Fruit fly (Drosophila melanogaster) whole organism, embryonic: ENCODE data around the gene Bgb.
A peak's percentile ranks its signal among the peaks of the same experiment; 100 is the strongest.

Source experiments
- Aef1 ChIP-seq: fragments of 200-800 bp; sonication (Bioruptor generic); IDR thresholded peaks from 3 replicates; pipeline ENCODE4 v1.3.6; 2022; ENCODE audit warnings: missing biosample characterization, missing genetic modification characterization
- Atf-2 ChIP-seq: fragments of 200-800 bp; sonication (Bioruptor generic); optimal IDR thresholded peaks from 2 replicates; lab custom pipeline; 2016; ENCODE audit warnings: missing biosample characterization, missing genetic modification characterization
- CG10565 ChIP-seq: fragments of 200-800 bp; sonication (Bioruptor generic); optimal IDR thresholded peaks from 3 replicates; lab custom pipeline; 2016; ENCODE audit warnings: missing biosample characterization, mild to moderate bottlenecking, missing genetic modification characterization
- CG11456 ChIP-seq: fragments of 200-800 bp; sonication (Bioruptor generic); IDR thresholded peaks from 3 replicates; pipeline ENCODE4 v1.3.6; 2022; ENCODE audit warnings: missing biosample characterization, missing genetic modification characterization
- CG11696 ChIP-seq: fragments of 200-800 bp; sonication (Bioruptor generic); IDR thresholded peaks from 2 replicates; pipeline ENCODE4 v1.3.6; 2022; ENCODE audit warnings: missing biosample characterization, missing genetic modification characterization
- CG11723 ChIP-seq: fragments of 200-800 bp; sonication (Bioruptor generic); optimal IDR thresholded peaks from 2 replicates; lab custom pipeline; 2017; ENCODE audit warnings: missing biosample characterization, mild to moderate bottlenecking, missing genetic modification characterization
- CG12236 ChIP-seq: fragments of 200-800 bp; sonication (Bioruptor generic); optimal IDR thresholded peaks from 2 replicates; lab custom pipeline; 2016; ENCODE audit warnings: missing biosample characterization, missing genetic modification characterization
- CG1233 ChIP-seq: fragments of 200-800 bp; sonication (Bioruptor generic); optimal IDR thresholded peaks from 4 replicates; lab custom pipeline; 2018; ENCODE audit warnings: missing biosample characterization, mild to moderate bottlenecking, missing genetic modification characterization
- CG12391 ChIP-seq: fragments of 200-800 bp; sonication (Bioruptor generic); optimal IDR thresholded peaks from 3 replicates; lab custom pipeline; 2018; ENCODE audit warnings: missing biosample characterization, mild to moderate bottlenecking, missing genetic modification characterization, moderate library complexity
- CG12744 ChIP-seq: fragments of 200-800 bp; sonication (Bioruptor generic); optimal IDR thresholded peaks from 2 replicates; lab custom pipeline; 2016; ENCODE audit warnings: missing biosample characterization, missing genetic modification characterization
- CG14965 ChIP-seq: fragments of 200-800 bp; sonication (Bioruptor generic); optimal IDR thresholded peaks from 2 replicates; lab custom pipeline; 2016; ENCODE audit warnings: missing biosample characterization, missing genetic modification characterization, borderline replicate concordance
- CG16863 ChIP-seq: fragments of 200-800 bp; sonication (Bioruptor generic); optimal IDR thresholded peaks from 3 replicates; lab custom pipeline; 2016; ENCODE audit warnings: missing biosample characterization, missing genetic modification characterization
- CG17829 ChIP-seq: fragments of 200-800 bp; optimal IDR thresholded peaks from 2 replicates; lab custom pipeline; 2019; ENCODE audit warnings: missing biosample characterization, mild to moderate bottlenecking, missing genetic modification characterization, moderate library complexity
- CG17912 ChIP-seq: fragments of 200-800 bp; sonication (Bioruptor generic); optimal IDR thresholded peaks from 2 replicates; lab custom pipeline; 2018; ENCODE audit warnings: missing biosample characterization, mild to moderate bottlenecking, missing genetic modification characterization
- CG18764 ChIP-seq: fragments of 200-800 bp; sonication (Bioruptor generic); optimal IDR thresholded peaks from 3 replicates; lab custom pipeline; 2016; ENCODE audit warnings: missing biosample characterization, missing genetic modification characterization
- CG31224 ChIP-seq: fragments of 200-800 bp; sonication (Bioruptor generic); IDR thresholded peaks from 2 replicates; pipeline ENCODE4 v1.3.6; 2022; ENCODE audit warnings: missing biosample characterization, missing genetic modification characterization
- CG32772 ChIP-seq: fragments of 200-800 bp; sonication (Bioruptor generic); IDR thresholded peaks from 2 replicates; pipeline ENCODE4 v1.3.6; 2022; ENCODE audit warnings: missing biosample characterization, missing genetic modification characterization
- CG4282 ChIP-seq: fragments of 200-800 bp; sonication (Bioruptor generic); optimal IDR thresholded peaks from 2 replicates; lab custom pipeline; 2016; ENCODE audit warnings: missing biosample characterization, missing genetic modification characterization
- CG4328 ChIP-seq: fragments of 200-800 bp; sonication (Bioruptor generic); optimal IDR thresholded peaks from 3 replicates; lab custom pipeline; 2017; ENCODE audit warnings: missing biosample characterization, missing genetic modification reagents, missing genetic modification characterization
- CG5180 ChIP-seq: fragments of 200-800 bp; sonication (Bioruptor generic); optimal IDR thresholded peaks from 3 replicates; lab custom pipeline; 2017; ENCODE audit warnings: missing biosample characterization, missing genetic modification characterization, mild to moderate bottlenecking, moderate library complexity, missing genetic modification reagents
- CG6791 ChIP-seq: fragments of 200-800 bp; sonication (Bioruptor generic); IDR thresholded peaks from 3 replicates; pipeline ENCODE4 v1.3.6; 2022; ENCODE audit warnings: missing biosample characterization, missing genetic modification characterization; ENCODE audit not compliant: partially characterized antibody
- CG8944 ChIP-seq: fragments of 200-800 bp; sonication (Bioruptor generic); optimal IDR thresholded peaks from 3 replicates; lab custom pipeline; 2016; ENCODE audit warnings: missing biosample characterization, missing genetic modification characterization
- GATAe ChIP-seq: fragments of 200-800 bp; sonication (Bioruptor generic); conservative IDR thresholded peaks from 2 replicates; pipeline ENCODE4 v1.3.6; 2022; ENCODE audit warnings: missing biosample characterization, missing genetic modification characterization
- H15 ChIP-seq: fragments of 200-800 bp; sonication (Bioruptor generic); IDR thresholded peaks from 3 replicates; pipeline ENCODE4 v1.3.6; 2022; ENCODE audit warnings: missing biosample characterization, missing genetic modification characterization
- H2.0 ChIP-seq: fragments of 200-800 bp; sonication (Bioruptor generic); IDR thresholded peaks from 2 replicates; pipeline ENCODE4 v1.3.6; 2022; ENCODE audit warnings: missing biosample characterization, missing genetic modification characterization
- Lhr ChIP-seq: fragments of 200-800 bp; sonication (Bioruptor generic); optimal IDR thresholded peaks from 3 replicates; lab custom pipeline; 2017; ENCODE audit warnings: mild to moderate bottlenecking, missing biosample characterization, missing genetic modification reagents, missing genetic modification characterization
- Max ChIP-seq: fragments of 200-800 bp; sonication (Bioruptor generic); optimal IDR thresholded peaks from 2 replicates; lab custom pipeline; 2016; ENCODE audit warnings: missing biosample characterization, mild to moderate bottlenecking, missing genetic modification characterization
- NFAT ChIP-seq: fragments of 200-800 bp; sonication (Bioruptor generic); IDR thresholded peaks from 2 replicates; pipeline ENCODE4 v1.3.6; 2022; ENCODE audit warnings: missing biosample characterization, missing genetic modification characterization
- Oaz ChIP-seq: fragments of 200-800 bp; sonication (Bioruptor generic); IDR thresholded peaks from 2 replicates; pipeline ENCODE4 v1.3.6; 2022; ENCODE audit warnings: missing biosample characterization, missing genetic modification characterization
- Pdp1 ChIP-seq, 2 experiments: fragments of 200-800 bp; sonication (Bioruptor generic); optimal IDR thresholded peaks; 3 replicates each; lab custom pipeline; 2016; ENCODE audit warnings: missing biosample characterization in 2 of 2, missing genetic modification characterization in 2 of 2, mild to moderate bottlenecking in 1 of 2, moderate library complexity in 1 of 2
- Rfx ChIP-seq: fragments of 200-800 bp; sonication (Bioruptor generic); IDR thresholded peaks from 2 replicates; pipeline ENCODE4 v1.3.6; 2022; ENCODE audit warnings: missing biosample characterization, missing genetic modification characterization
- Spps ChIP-seq: fragments of 200-800 bp; sonication (Bioruptor generic); optimal IDR thresholded peaks from 2 replicates; lab custom pipeline; 2018; ENCODE audit warnings: missing biosample characterization, mild to moderate bottlenecking, missing genetic modification characterization
- Sry-δ ChIP-seq: fragments of 200-800 bp; sonication (Bioruptor generic); optimal IDR thresholded peaks from 2 replicates; lab custom pipeline; 2016; ENCODE audit warnings: missing biosample characterization, missing genetic modification characterization
- al ChIP-seq: fragments of 200-800 bp; sonication (Bioruptor generic); IDR thresholded peaks from 2 replicates; pipeline ENCODE4 v1.3.6; 2022; ENCODE audit warnings: missing biosample characterization, missing genetic modification characterization
- bbx ChIP-seq: fragments of 200-800 bp; sonication (Bioruptor generic); IDR thresholded peaks from 2 replicates; pipeline ENCODE4 v1.3.6; 2022; ENCODE audit warnings: missing biosample characterization, missing genetic modification characterization; ENCODE audit not compliant: partially characterized antibody
- danr ChIP-seq: fragments of 200-800 bp; sonication (Bioruptor generic); IDR thresholded peaks from 2 replicates; pipeline ENCODE4 v1.3.6; 2022; ENCODE audit warnings: missing biosample characterization, missing genetic modification characterization
- emc ChIP-seq: fragments of 200-800 bp; sonication (Bioruptor generic); optimal IDR thresholded peaks from 2 replicates; lab custom pipeline; 2016; ENCODE audit warnings: missing biosample characterization, missing genetic modification characterization
- grn ChIP-seq: fragments of 200-800 bp; sonication (Bioruptor generic); optimal IDR thresholded peaks from 3 replicates; lab custom pipeline; 2017; ENCODE audit warnings: missing biosample characterization, missing genetic modification characterization
- gt ChIP-seq: fragments of 200-800 bp; sonication (Bioruptor generic); IDR thresholded peaks from 2 replicates; pipeline ENCODE4 v1.3.6; 2022; ENCODE audit warnings: missing biosample characterization, missing genetic modification characterization
- hbn ChIP-seq: fragments of 200-800 bp; sonication (Bioruptor generic); IDR thresholded peaks from 2 replicates; pipeline ENCODE4 v1.3.6; 2022; ENCODE audit warnings: missing biosample characterization, missing genetic modification characterization; ENCODE audit not compliant: partially characterized antibody
- knrl ChIP-seq: fragments of 200-800 bp; sonication (Bioruptor generic); IDR thresholded peaks from 3 replicates; pipeline ENCODE4 v1.3.6; 2022; ENCODE audit warnings: missing biosample characterization, missing genetic modification characterization; ENCODE audit not compliant: partially characterized antibody
- lilli ChIP-seq: fragments of 200-800 bp; sonication (Bioruptor generic); optimal IDR thresholded peaks from 3 replicates; lab custom pipeline; 2016; ENCODE audit warnings: missing biosample characterization, missing genetic modification characterization
- mirr ChIP-seq: fragments of 200-800 bp; sonication (Bioruptor generic); optimal IDR thresholded peaks from 3 replicates; lab custom pipeline; 2018; ENCODE audit warnings: missing biosample characterization, mild to moderate bottlenecking, missing genetic modification characterization
- onecut ChIP-seq: fragments of 200-800 bp; sonication (Bioruptor generic); IDR thresholded peaks from 2 replicates; pipeline ENCODE4 v1.3.6; 2022; ENCODE audit warnings: missing biosample characterization, missing genetic modification characterization
- pita ChIP-seq: fragments of 200-800 bp; sonication (Bioruptor generic); optimal IDR thresholded peaks from 2 replicates; lab custom pipeline; 2017; ENCODE audit warnings: missing biosample characterization, mild to moderate bottlenecking, missing genetic modification characterization
- prd ChIP-seq, 3 experiments: fragments of >200 bp in 2 of 3; fragments of 200-800 bp in 1 of 3; sonication (Bioruptor generic) in 1 of 3; optimal IDR thresholded peaks in 2 of 3; IDR thresholded peaks in 1 of 3; 2 replicates in 2 of 3; 3 replicates in 1 of 3; pipeline versions ENCODE4 v1.3.6 to Lab custom; 2017 to 2022; ENCODE audit warnings: missing biosample characterization in 1 of 3, missing genetic modification characterization in 1 of 3
- pum ChIP-seq: fragments of 200-800 bp; sonication (Bioruptor generic); optimal IDR thresholded peaks from 2 replicates; lab custom pipeline; 2016; ENCODE audit warnings: missing biosample characterization, missing genetic modification characterization
- sug ChIP-seq: fragments of 200-800 bp; optimal IDR thresholded peaks from 2 replicates; lab custom pipeline; 2019; ENCODE audit warnings: missing biosample characterization, mild to moderate bottlenecking, missing genetic modification characterization, moderate library complexity
- tgo ChIP-seq: fragments of 200-800 bp; sonication (Bioruptor generic); IDR thresholded peaks from 3 replicates; pipeline ENCODE4 v1.3.6; 2022; ENCODE audit warnings: missing biosample characterization, missing genetic modification characterization
- wdn ChIP-seq: fragments of 200-800 bp; sonication (Bioruptor generic); IDR thresholded peaks from 2 replicates; pipeline ENCODE4 v1.3.6; 2022; ENCODE audit warnings: missing biosample characterization, missing genetic modification characterization

The Bgb gene

DNA sequence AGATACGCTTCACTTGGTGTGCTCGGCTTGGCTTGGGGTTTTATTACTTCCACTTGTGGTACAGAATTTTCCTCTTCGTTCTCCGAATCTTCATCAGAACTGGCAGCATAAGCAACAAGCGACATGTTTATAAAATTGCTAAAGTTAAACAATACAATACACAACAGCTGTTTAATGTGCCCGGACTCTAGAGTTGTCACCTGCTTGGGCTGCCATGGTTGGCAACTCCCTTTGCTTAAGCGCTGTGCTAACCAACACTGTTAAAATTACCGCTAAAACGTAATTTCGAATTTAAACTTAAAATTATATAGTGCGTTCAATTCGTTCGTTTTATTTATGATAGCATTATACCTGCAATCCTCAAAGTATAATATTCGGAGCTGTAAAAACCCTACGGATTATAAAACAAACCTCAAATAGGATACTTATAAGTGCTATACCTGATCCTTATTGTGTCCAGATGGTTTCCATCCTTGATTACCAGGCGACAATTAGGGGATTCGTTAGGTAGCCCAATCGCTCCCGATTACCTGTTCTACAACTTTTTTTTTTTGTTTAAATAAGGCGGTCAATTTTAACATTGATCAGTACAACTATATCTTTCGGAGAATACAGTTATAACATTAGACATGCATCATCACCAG, 7.9 kb downstream of the Bgb start, which contains the start of the genes CG17249 and Bro (continued):
- no peak for TF ChIP-seq CG11456 (GFP tag; lab: Robert Waterston, UW)
- TF ChIP-seq CG1233 (GFP tag; lab: Kevin White, UChicago), result no peak
- TF ChIP-seq hbn (GFP tag; lab: Robert Waterston, UW), result no peak
- no peak for TF ChIP-seq tgo (GFP tag; lab: Robert Waterston, UW)
- TF ChIP-seq danr (GFP tag; lab: Robert Waterston, UW), result no peak
- no peak for TF ChIP-seq CG31224 (GFP tag; lab: Robert Waterston, UW)
- peak; percentile 63 for TF ChIP-seq CG4282 (GFP tag; lab: Kevin White, UChicago)
- no peak for TF ChIP-seq Spps (tag; lab: Kevin White, UChicago)
- TF ChIP-seq CG10565 (GFP tag; lab: Kevin White, UChicago), result no peak
- TF ChIP-seq Sry-δ (GFP tag; lab: Kevin White, UChicago), result peak; percentile 37
- no peak for TF ChIP-seq CG5180 (GFP tag; lab: Kevin White, UChicago)
- no peak for TF ChIP-seq CG6791
- TF ChIP-seq GATAe (GFP tag; lab: Robert Waterston, UW), result no peak
- no peak for TF ChIP-seq CG4328 (GFP tag; lab: Kevin White, UChicago)
- TF ChIP-seq H2.0, result no peak
- TF ChIP-seq CG17912 (GFP tag; lab: Kevin White, UChicago), result no peak
- no peak for TF ChIP-seq prd (optimal IDR thresholded peaks at IDR 0.05; lab: Kevin White, UChicago)
- TF ChIP-seq prd (GFP tag; IDR thresholded peaks at IDR 0.05; lab: Robert Waterston, UW), result no peak
- no peak for TF ChIP-seq pita (GFP tag; lab: Kevin White, UChicago)
- no peak for TF ChIP-seq emc (GFP tag; lab: Kevin White, UChicago)
- TF ChIP-seq CG32772 (GFP tag; lab: Robert Waterston, UW), result no peak
- no peak for TF ChIP-seq grn (GFP tag; lab: Kevin White, UChicago)
- TF ChIP-seq Atf-2, result no peak
- TF ChIP-seq pum (GFP tag; lab: Kevin White, UChicago), result no peak
- peak; percentile 72 for TF ChIP-seq lilli
- peak in 1 of 2 experiments; percentile 62 for TF ChIP-seq Pdp1 (GFP tag; optimal IDR thresholded peaks at IDR 0.05; lab: Kevin White, UChicago)
- no peak for TF ChIP-seq al
- no peak for TF ChIP-seq onecut (GFP tag; lab: Robert Waterston, UW)
- TF ChIP-seq bbx (GFP tag; lab: Robert Waterston, UW), result no peak
- TF ChIP-seq CG12391 (tag; lab: Kevin White, UChicago), result peak; percentile 19
- TF ChIP-seq CG11723 (GFP tag; lab: Kevin White, UChicago), result no peak
- no peak for TF ChIP-seq Aef1 (GFP tag; lab: Robert Waterston, UW)
- TF ChIP-seq Rfx (GFP tag; lab: Robert Waterston, UW), result peak; percentile 76
- TF ChIP-seq CG18764 (GFP tag; lab: Kevin White, UChicago), result no peak
- peak; percentile 40; the same call in 1 of the 2 replicates for TF ChIP-seq NFAT (GFP tag; lab: Robert Waterston, UW)
- no peak for TF ChIP-seq Lhr
- peak; percentile 3 for TF ChIP-seq CG17829 (tag; lab: Kevin White, UChicago)
- TF ChIP-seq knrl (GFP tag; lab: Robert Waterston, UW), result no peak; the same call in 2 of the 3 replicates
- peak; percentile 36 for TF ChIP-seq sug
- no peak for TF ChIP-seq gt (GFP tag; lab: Robert Waterston, UW)
- no peak for TF ChIP-seq mirr (GFP tag; lab: Kevin White, UChicago)
- no peak for TF ChIP-seq wdn (GFP tag; lab: Robert Waterston, UW)
- TF ChIP-seq H15 (GFP tag; lab: Robert Waterston, UW), result no peak
- no peak for TF ChIP-seq CG14965 (GFP tag; lab: Kevin White, UChicago)
- no peak for TF ChIP-seq CG11696 (GFP tag; lab: Robert Waterston, UW)
- no peak for TF ChIP-seq Oaz (GFP tag; lab: Robert Waterston, UW)
- TF ChIP-seq CG12236, result no peak
- TF ChIP-seq Max, result peak; percentile 13
- peak; percentile 9 for TF ChIP-seq CG8944 (GFP tag; lab: Kevin White, UChicago)
- TF ChIP-seq CG12744 (GFP tag; lab: Kevin White, UChicago), result no peak
- peak; percentile 42 for TF ChIP-seq CG16863 (GFP tag; lab: Kevin White, UChicago)
